Fruit fly (Drosophila melanogaster) whole organism, prepupa: ENCODE data around the gene CG5790.

ENCODE experiments used
- CG10669 ChIP-seq: fragments of 200-800 bp; sonication (Bioruptor generic); optimal IDR thresholded peaks from 3 replicates; lab custom pipeline; 2018; ENCODE audit warnings: missing biosample characterization, mild to moderate bottlenecking, missing genetic modification characterization, moderate library complexity
- CG11294 ChIP-seq: fragments of 200-800 bp; sonication (Bioruptor generic); IDR thresholded peaks from 2 replicates; pipeline ENCODE4 v1.3.6; 2022; ENCODE audit warnings: missing biosample characterization, missing genetic modification characterization
- CG11902 ChIP-seq: fragments of 200-800 bp; sonication (Bioruptor generic); optimal IDR thresholded peaks from 3 replicates; lab custom pipeline; 2016; ENCODE audit warnings: missing biosample characterization, missing genetic modification characterization
- CG16779 ChIP-seq: fragments of 200-800 bp; sonication (Bioruptor generic); optimal IDR thresholded peaks from 3 replicates; lab custom pipeline; 2017; ENCODE audit warnings: missing biosample characterization, mild to moderate bottlenecking, missing genetic modification characterization
- CG31627 ChIP-seq: fragments of 200-800 bp; sonication (Bioruptor generic); optimal IDR thresholded peaks from 3 replicates; lab custom pipeline; 2016; ENCODE audit warnings: missing biosample characterization, missing genetic modification characterization
- CG7368 ChIP-seq: fragments of 200-800 bp; sonication (Bioruptor generic); optimal IDR thresholded peaks from 3 replicates; lab custom pipeline; 2016; ENCODE audit warnings: missing biosample characterization, missing genetic modification characterization
- CG8119 ChIP-seq: fragments of 200-800 bp; sonication (Bioruptor generic); IDR thresholded peaks from 3 replicates; pipeline ENCODE4 v1.3.6; 2022; ENCODE audit warnings: missing biosample characterization, missing genetic modification characterization
- CG8632 ChIP-seq: fragments of 200-800 bp; sonication (Bioruptor generic); optimal IDR thresholded peaks from 3 replicates; lab custom pipeline; 2016; ENCODE audit warnings: missing biosample characterization, missing genetic modification characterization
- Hr4 ChIP-seq: fragments of 200-800 bp; sonication (Bioruptor generic); optimal IDR thresholded peaks from 3 replicates; lab custom pipeline; 2016; ENCODE audit warnings: missing biosample characterization, missing genetic modification characterization
- Sox102F ChIP-seq: fragments of 200-800 bp; sonication (Bioruptor generic); optimal IDR thresholded peaks from 2 replicates; lab custom pipeline; 2016; ENCODE audit warnings: missing biosample characterization, mild to moderate bottlenecking, missing genetic modification characterization
- achi ChIP-seq: fragments of 200-800 bp; sonication (Bioruptor generic); optimal IDR thresholded peaks from 3 replicates; lab custom pipeline; 2016; ENCODE audit warnings: missing biosample characterization, missing genetic modification characterization
- fd85E ChIP-seq: fragments of 200-800 bp; sonication (Bioruptor generic); optimal IDR thresholded peaks from 3 replicates; lab custom pipeline; 2016; ENCODE audit warnings: missing biosample characterization, missing genetic modification characterization
- spab ChIP-seq: fragments of 200-800 bp; sonication (Bioruptor generic); optimal IDR thresholded peaks from 2 replicates; lab custom pipeline; 2017; ENCODE audit warnings: missing biosample characterization, mild to moderate bottlenecking, missing genetic modification characterization, missing genetic modification reagents

- TF ChIP-seq achi (GFP tag; lab: Kevin White, UChicago) (no peak), fd85E (GFP tag; lab: Kevin White, UChicago) (no peak), CG11902 (no peak), Hr4 (GFP tag; lab: Kevin White, UChicago) (no peak), Sox102F (no peak), CG8632 (no peak), CG8119 (GFP tag; lab: Robert Waterston, UW) (no peak; the same call in 2 of the 3 replicates), CG7368 (GFP tag; lab: Kevin White, UChicago) (no peak), spab (GFP tag; lab: Kevin White, UChicago) (no peak), CG31627 (GFP tag; lab: Kevin White, UChicago) (no peak), CG10669 (GFP tag; lab: Kevin White, UChicago) (no peak), CG11294 (GFP tag; lab: Robert Waterston, UW) (no peak), CG16779 (no peak)
Measured at dm6 chr2L:18313922-18314712, 19.5 kb downstream of the CG5790 start.
